Worm (Caenorhabditis elegans): Measurements from ENCODE around the gene srv-34.

The srv-34 gene

ce11 chrV:16403974-16404373 is 29.4 kb upstream of the srv-34 start, which contains the start of gene syp-1:
Gene syp-1 (plus strand): TSS chrV:16404274.
- TF ChIP-seq egl-18 (GFP tag; IDR thresholded peaks at IDR 0.05) (no peak), Y53F4B.3 (GFP tag; IDR thresholded peaks at IDR 0.05) (no peak), Y67H2A.10 (GFP tag; conservative IDR thresholded peaks at IDR 0.05) (no peak), hmg-1.2 (GFP tag; IDR thresholded peaks at IDR 0.05) (no peak), nfya-1 (tag; optimal IDR thresholded peaks at IDR 0.05; ENCODE audit: borderline replicate concordance, insufficient read depth) (no peak), madf-10 (tag; optimal IDR thresholded peaks at IDR 0.05) (no peak)

DNA sequence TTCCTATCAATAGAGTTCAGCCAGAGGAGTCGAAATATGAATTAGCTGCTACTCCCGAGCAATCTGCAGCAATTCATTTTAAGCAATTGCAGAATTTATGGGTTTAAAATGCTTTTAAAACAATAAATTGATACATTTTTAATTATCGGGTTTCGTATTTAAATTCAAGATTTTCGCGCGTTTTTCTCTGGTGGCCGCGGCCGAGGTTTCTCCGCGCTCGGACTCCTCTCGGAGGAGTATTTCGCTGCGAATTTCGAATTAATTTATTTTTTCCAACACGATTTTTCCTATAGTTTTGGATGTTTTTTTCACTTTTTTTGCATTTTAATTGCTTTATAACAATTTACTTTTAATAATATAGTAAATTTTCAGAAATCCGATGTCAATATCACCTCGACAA is 26.9 kb upstream of the srv-34 start, which contains the start of gene F13A7.14:
F13A7.14 (plus strand) TSS at position 373 of the 400 bp plus-strand sequence.
- TF ChIP-seq F23B12.7 (tag; optimal IDR thresholded peaks at IDR 0.05; ENCODE audit: insufficient read depth): peak; percentile 30
- peak; percentile 62 for TF ChIP-seq attf-3 (GFP tag; conservative IDR thresholded peaks at IDR 0.05)
- no peak for TF ChIP-seq Y95B8A.8 (GFP tag; IDR thresholded peaks at IDR 0.05)
- no peak for TF ChIP-seq hlh-26 (GFP tag; conservative IDR thresholded peaks at IDR 0.05)
- no peak for TF ChIP-seq F52B5.7 (tag; optimal IDR thresholded peaks at IDR 0.05)
- TF ChIP-seq Y79H2A.3 (GFP tag; conservative IDR thresholded peaks at IDR 0.05): no peak
- no peak for TF ChIP-seq sdz-38 (tag; optimal IDR thresholded peaks at IDR 0.05)
- TF ChIP-seq atf-7 (tag; optimal IDR thresholded peaks at IDR 0.05): no peak
- TF ChIP-seq ceh-27 (GFP tag; optimal IDR thresholded peaks at IDR 0.05): peak; percentile 80
- peak; percentile 84 for TF ChIP-seq dpl-1 (GFP tag; optimal IDR thresholded peaks at IDR 0.05)
- no peak for TF ChIP-seq F37B4.10 (GFP tag; IDR thresholded peaks at IDR 0.05)
- TF ChIP-seq mxl-1 (tag; optimal IDR thresholded peaks at IDR 0.05): no peak
- no peak for TF ChIP-seq nhr-27 (tag; optimal IDR thresholded peaks at IDR 0.05)
- no peak for TF ChIP-seq hlh-12 (tag; optimal IDR thresholded peaks at IDR 0.05)
- TF ChIP-seq nhr-90 (tag; optimal IDR thresholded peaks at IDR 0.05): no peak
- peak; percentile 36 for TF ChIP-seq lsl-1 (GFP tag; optimal IDR thresholded peaks at IDR 0.05)
- TF ChIP-seq rec-8 (tag; optimal IDR thresholded peaks at IDR 0.05): peak in 1 of 2 experiments; percentile 40
- TF ChIP-seq hmg-20 (GFP tag; IDR thresholded peaks at IDR 0.05): peak; percentile 62; the same call in 1 of the 2 replicates
- no peak for TF ChIP-seq lin-40 (tag; optimal IDR thresholded peaks at IDR 0.05)
- no peak for TF ChIP-seq pha-4 (tag; optimal IDR thresholded peaks at IDR 0.05)
- TF ChIP-seq rcor-1 (GFP tag; IDR thresholded peaks at IDR 0.05): peak; percentile 70
- TF ChIP-seq madf-6 (GFP tag; IDR thresholded peaks at IDR 0.05): peak; percentile 82
- TF ChIP-seq K11D2.4 (GFP tag; IDR thresholded peaks at IDR 0.05): 0 out of 2 replicates have a peak, but pooled peaks have one; percentile 37
- TF ChIP-seq madf-10 (tag; optimal IDR thresholded peaks at IDR 0.05): peak; percentile 42
- peak; percentile 39 for TF ChIP-seq snpc-1.3 (tag; optimal IDR thresholded peaks at IDR 0.05; ENCODE audit: insufficient read depth)
- no peak for TF ChIP-seq F49E8.2 (tag; optimal IDR thresholded peaks at IDR 0.05; ENCODE audit: insufficient read depth)
- TF ChIP-seq dox-1 (GFP tag; IDR thresholded peaks at IDR 0.05): peak; percentile 75
- no peak for TF ChIP-seq ama-1 (optimal IDR thresholded peaks at IDR 0.05)
- no peak for TF ChIP-seq ama-1 (GFP tag; optimal IDR thresholded peaks at IDR 0.05)
- no peak for TF ChIP-seq attf-5 (GFP tag; optimal IDR thresholded peaks at IDR 0.05)
- TF ChIP-seq nhr-80 (tag; optimal IDR thresholded peaks at IDR 0.05): no peak
- peak; percentile 60 for TF ChIP-seq lir-1 (GFP tag; conservative IDR thresholded peaks at IDR 0.05)
- no peak for TF ChIP-seq nhr-179 (tag; optimal IDR thresholded peaks at IDR 0.05)
- TF ChIP-seq ztf-26 (tag; optimal IDR thresholded peaks at IDR 0.05): peak; percentile 2
- TF ChIP-seq tbx-9 (tag; optimal IDR thresholded peaks at IDR 0.05; ENCODE audit: borderline replicate concordance): no peak
- TF ChIP-seq F57C9.4 (tag; optimal IDR thresholded peaks at IDR 0.05): no peak
- TF ChIP-seq tbp1 (GFP tag; optimal IDR thresholded peaks at IDR 0.05): peak; percentile 28
- TF ChIP-seq ets-4 (GFP tag; optimal IDR thresholded peaks at IDR 0.05): no peak
- TF ChIP-seq madf-3 (GFP tag; IDR thresholded peaks at IDR 0.05): no peak
- no peak for TF ChIP-seq hrde-1 (tag; optimal IDR thresholded peaks at IDR 0.05; ENCODE audit: borderline replicate concordance)
- TF ChIP-seq F10E7.11 (tag; optimal IDR thresholded peaks at IDR 0.05): no peak
- TF ChIP-seq B0336.3 (GFP tag; IDR thresholded peaks at IDR 0.05): 0 out of 2 replicates have a peak, but pooled peaks have one; percentile 29
